Worm (Caenorhabditis elegans) whole organism, mixed stage, embryonic: ENCODE measurements around the gene let-767.
A peak's percentile ranks its signal among the peaks of the same experiment; 100 is the strongest.

Experiments used
- M03D4.4 ChIP-seq: sonication (generic microtip); optimal IDR thresholded peaks from 2 replicates; lab custom pipeline; 2017; ENCODE audit warnings: mild to moderate bottlenecking, missing genetic modification characterization, missing compliant biosample characterization
- bed-3 ChIP-seq: fragments of 200-800 bp; sonication (Bioruptor generic); optimal IDR thresholded peaks from 3 replicates; lab custom pipeline; 2018; ENCODE audit warnings: mild to moderate bottlenecking, missing genetic modification characterization, moderate library complexity, missing compliant biosample characterization
- blmp-1 ChIP-seq: fragments of 150-350 bp; optimal IDR thresholded peaks from 2 replicates; lab custom pipeline; 2014; ENCODE audit warnings: missing biosample characterization, missing genetic modification characterization
- ceh-39 ChIP-seq: fragments of 150-350 bp; optimal IDR thresholded peaks from 2 replicates; lab custom pipeline; 2014; ENCODE audit warnings: missing biosample characterization, missing genetic modification characterization
- ceh-43 ChIP-seq: fragments of 200-800 bp; sonication (Bioruptor generic); optimal IDR thresholded peaks from 2 replicates; lab custom pipeline; 2018; ENCODE audit warnings: mild to moderate bottlenecking, missing genetic modification characterization, moderate library complexity, missing compliant biosample characterization
- ceh-83 ChIP-seq: fragments of 200-800 bp; sonication (Bioruptor generic); optimal IDR thresholded peaks from 2 replicates; lab custom pipeline; 2018; ENCODE audit warnings: mild to moderate bottlenecking, missing genetic modification characterization, missing compliant biosample characterization
- ces-1 ChIP-seq: fragments of 150-350 bp; optimal IDR thresholded peaks from 2 replicates; lab custom pipeline; 2014; ENCODE audit warnings: missing biosample characterization, missing genetic modification reagents, missing genetic modification characterization
- cnd-1 ChIP-seq: fragments of 200-800 bp; sonication (Bioruptor generic); optimal IDR thresholded peaks from 2 replicates; lab custom pipeline; 2018; ENCODE audit warnings: mild to moderate bottlenecking, missing genetic modification characterization, missing compliant biosample characterization
- drap-1 ChIP-seq: fragments of 200-800 bp; sonication (Bioruptor generic); optimal IDR thresholded peaks from 3 replicates; lab custom pipeline; 2018; ENCODE audit warnings: mild to moderate bottlenecking, missing genetic modification characterization, missing compliant biosample characterization
- elt-3 ChIP-seq: fragments of 150-350 bp; optimal IDR thresholded peaks from 2 replicates; lab custom pipeline; 2014; ENCODE audit warnings: missing biosample characterization, missing genetic modification characterization
- flh-1 ChIP-seq: fragments of 200-800 bp; sonication (Bioruptor generic); optimal IDR thresholded peaks from 2 replicates; lab custom pipeline; 2018; ENCODE audit warnings: mild to moderate bottlenecking, missing genetic modification characterization, moderate library complexity, missing compliant biosample characterization
- ham-2 ChIP-seq: fragments of 200-800 bp; sonication (Bioruptor generic); optimal IDR thresholded peaks from 2 replicates; lab custom pipeline; 2018; ENCODE audit warnings: mild to moderate bottlenecking, missing genetic modification characterization, missing compliant biosample characterization
- hlh-1 ChIP-seq: fragments of 150-350 bp; optimal IDR thresholded peaks from 2 replicates; lab custom pipeline; 2014; ENCODE audit warnings: missing biosample characterization, missing genetic modification reagents, missing genetic modification characterization
- lin-13 ChIP-seq: fragments of 150-350 bp; optimal IDR thresholded peaks from 2 replicates; lab custom pipeline; 2014; ENCODE audit warnings: missing biosample characterization, missing genetic modification characterization
- lsy-2 ChIP-seq: fragments of 150-350 bp; optimal IDR thresholded peaks from 2 replicates; lab custom pipeline; 2014; ENCODE audit warnings: missing biosample characterization, missing genetic modification characterization
- mep-1 ChIP-seq: fragments of 150-350 bp; optimal IDR thresholded peaks from 2 replicates; lab custom pipeline; 2017; ENCODE audit warnings: missing biosample characterization, missing genetic modification reagents, missing genetic modification characterization, inconsistent platforms
- mls-2 ChIP-seq: sonication (generic microtip); optimal IDR thresholded peaks from 2 replicates; lab custom pipeline; 2016; ENCODE audit warnings: mild to moderate bottlenecking, missing genetic modification characterization, moderate library complexity, missing compliant biosample characterization
- nhr-12 ChIP-seq: fragments of 150-350 bp; optimal IDR thresholded peaks from 2 replicates; lab custom pipeline; 2014; ENCODE audit warnings: missing biosample characterization, missing genetic modification characterization
- nhr-2 ChIP-seq: fragments of 150-350 bp; optimal IDR thresholded peaks from 2 replicates; lab custom pipeline; 2014; ENCODE audit warnings: missing biosample characterization, missing genetic modification characterization
- nhr-28 ChIP-seq: fragments of 150-350 bp; optimal IDR thresholded peaks from 2 replicates; lab custom pipeline; 2014; ENCODE audit warnings: missing biosample characterization, missing genetic modification characterization
- nhr-76 ChIP-seq: sonication (generic microtip); optimal IDR thresholded peaks from 2 replicates; lab custom pipeline; 2017; ENCODE audit warnings: missing biosample characterization, missing genetic modification characterization
- pha-4 ChIP-seq: fragments of 150-350 bp; optimal IDR thresholded peaks from 2 replicates; lab custom pipeline; 2018; ENCODE audit warnings: missing biosample characterization, missing genetic modification reagents, missing genetic modification characterization
- snpc-4 ChIP-seq: fragments of 150-350 bp; optimal IDR thresholded peaks from 2 replicates; lab custom pipeline; 2014; ENCODE audit warnings: missing biosample characterization, missing genetic modification characterization
- sptf-1 ChIP-seq: sonication (generic microtip); optimal IDR thresholded peaks from 2 replicates; lab custom pipeline; 2017; ENCODE audit warnings: mild to moderate bottlenecking, missing genetic modification characterization, moderate library complexity, missing compliant biosample characterization
- unc-120 ChIP-seq: sonication (generic microtip); optimal IDR thresholded peaks from 2 replicates; lab custom pipeline; 2017; ENCODE audit warnings: missing genetic modification characterization, missing compliant biosample characterization; ENCODE audit not compliant: poor library complexity, severe bottlenecking
- unc-39 ChIP-seq: fragments of 150-350 bp; optimal IDR thresholded peaks from 2 replicates; lab custom pipeline; 2014; ENCODE audit warnings: missing biosample characterization, missing genetic modification characterization
- unc-62 ChIP-seq: fragments of 150-350 bp; optimal IDR thresholded peaks from 2 replicates; lab custom pipeline; 2014; ENCODE audit warnings: missing biosample characterization, missing genetic modification reagents, missing genetic modification characterization
- zip-8 ChIP-seq: fragments of 150-350 bp; optimal IDR thresholded peaks from 2 replicates; lab custom pipeline; 2014; ENCODE audit warnings: missing biosample characterization, missing genetic modification characterization
- ztf-11 ChIP-seq: fragments of 150-350 bp; optimal IDR thresholded peaks from 2 replicates; lab custom pipeline; 2014; ENCODE audit warnings: missing biosample characterization, missing genetic modification characterization

The let-767 gene

DNA sequence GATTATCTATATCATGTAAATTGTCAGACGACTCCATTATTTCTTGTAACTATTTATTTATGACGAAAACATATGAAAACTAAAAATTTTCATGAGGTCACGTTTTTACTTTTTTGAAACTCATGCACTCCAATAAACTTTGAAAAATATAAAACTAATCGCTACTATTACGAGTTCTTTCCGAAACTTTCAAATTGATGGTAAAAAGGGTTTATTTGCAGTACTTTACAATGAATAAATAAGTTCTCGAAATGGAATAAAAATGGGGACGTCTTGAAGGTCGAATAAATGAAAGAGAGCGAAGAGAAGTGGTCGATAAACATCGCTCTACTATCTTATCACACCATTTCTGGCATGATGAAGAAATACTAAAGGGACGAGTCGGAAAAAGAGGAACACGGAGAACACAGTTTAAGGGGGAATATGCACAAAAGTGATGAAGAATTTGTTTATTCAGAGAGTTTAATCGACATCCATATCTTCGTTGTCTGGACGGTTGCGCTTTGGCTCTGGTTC, at the start of gene let-767:
Gene let-767 (minus strand): TSS at position 51 of the 516 bp plus-strand sequence.
- TF ChIP-seq nhr-2 (tag; lab: Kevin White, UChicago) (no peak), sptf-1 (tag; lab: Kevin White, UChicago) (no peak), nhr-28 (no peak), elt-3 (tag; lab: Kevin White, UChicago) (no peak), ham-2 (no peak), ztf-11 (tag; lab: Kevin White, UChicago) (no peak), unc-39 (tag; lab: Kevin White, UChicago) (no peak), blmp-1 (tag; lab: Kevin White, UChicago) (no peak), M03D4.4 (tag; lab: Kevin White, UChicago) (no peak), pha-4 (tag; lab: Kevin White, UChicago) (no peak)

DNA sequence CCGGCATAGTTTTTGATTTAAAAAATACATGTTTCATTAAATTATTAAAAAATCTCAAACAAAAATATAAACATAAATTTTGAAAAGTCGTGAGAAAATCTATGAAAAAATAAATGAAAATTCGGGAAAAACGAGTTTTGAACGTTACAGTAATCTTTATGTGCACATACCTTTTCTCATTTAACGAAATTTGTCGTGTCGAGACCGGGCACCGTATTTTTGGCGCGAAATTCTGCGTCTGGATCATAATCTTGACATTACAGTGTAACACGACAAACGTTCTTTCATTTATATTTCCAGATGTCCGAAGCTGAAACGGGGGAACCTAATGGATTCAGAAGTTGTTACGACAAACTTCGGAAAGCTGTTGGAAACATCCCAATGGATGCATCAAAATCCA, 49.8 kb upstream of the let-767 start, which contains the start of gene C16A3.2:
Gene C16A3.2 (plus strand): TSS at position 301 of the 400 bp plus-strand sequence.
- TF ChIP-seq hlh-1 (tag; lab: Kevin White, UChicago) (no peak), mls-2 (no peak), sptf-1 (tag; lab: Kevin White, UChicago) (no peak), bed-3 (GFP tag; lab: Kevin White, UChicago) (no peak), cnd-1 (tag; lab: Kevin White, UChicago) (no peak), ham-2 (no peak), ces-1 (GFP tag; lab: Kevin White, UChicago) (no peak), drap-1 (GFP tag; lab: Kevin White, UChicago) (no peak), nhr-12 (tag; lab: Kevin White, UChicago) (no peak)

DNA sequence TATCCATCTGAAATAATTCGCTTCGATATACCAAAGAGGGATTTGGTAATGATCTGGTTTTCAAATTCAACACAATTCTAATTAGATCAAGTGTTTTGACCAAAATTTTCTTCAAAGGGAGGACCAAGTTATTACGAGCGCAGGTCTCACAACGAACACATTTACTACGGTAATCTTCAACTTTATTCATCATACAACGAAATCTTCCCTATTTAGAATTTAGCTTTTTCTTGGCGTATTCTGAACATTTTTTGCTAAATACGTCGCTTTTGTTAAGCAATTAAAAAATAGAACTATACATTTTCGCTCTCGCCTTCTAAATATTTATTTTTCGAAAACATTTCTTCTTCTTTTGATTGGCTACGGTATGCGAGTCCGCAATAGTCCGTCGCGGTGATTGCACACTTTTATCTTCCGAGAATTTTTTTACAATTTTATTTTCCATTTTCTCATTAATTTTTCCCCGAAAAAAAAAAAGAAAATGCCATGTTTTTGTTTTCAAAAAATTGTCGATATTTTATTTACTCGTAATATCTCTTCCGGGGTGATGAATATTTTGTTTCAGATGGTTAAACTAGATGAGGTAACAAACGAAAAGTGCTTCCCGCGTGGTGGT, 43.3 kb upstream of the let-767 start, which contains the start of gene let-716:
Gene let-716 (plus strand): TSS at position 566 of the 616 bp plus-strand sequence.
- TF ChIP-seq lsy-2 (tag; lab: Kevin White, UChicago) (peak; percentile 95), hlh-1 (tag; lab: Kevin White, UChicago) (no peak)

DNA sequence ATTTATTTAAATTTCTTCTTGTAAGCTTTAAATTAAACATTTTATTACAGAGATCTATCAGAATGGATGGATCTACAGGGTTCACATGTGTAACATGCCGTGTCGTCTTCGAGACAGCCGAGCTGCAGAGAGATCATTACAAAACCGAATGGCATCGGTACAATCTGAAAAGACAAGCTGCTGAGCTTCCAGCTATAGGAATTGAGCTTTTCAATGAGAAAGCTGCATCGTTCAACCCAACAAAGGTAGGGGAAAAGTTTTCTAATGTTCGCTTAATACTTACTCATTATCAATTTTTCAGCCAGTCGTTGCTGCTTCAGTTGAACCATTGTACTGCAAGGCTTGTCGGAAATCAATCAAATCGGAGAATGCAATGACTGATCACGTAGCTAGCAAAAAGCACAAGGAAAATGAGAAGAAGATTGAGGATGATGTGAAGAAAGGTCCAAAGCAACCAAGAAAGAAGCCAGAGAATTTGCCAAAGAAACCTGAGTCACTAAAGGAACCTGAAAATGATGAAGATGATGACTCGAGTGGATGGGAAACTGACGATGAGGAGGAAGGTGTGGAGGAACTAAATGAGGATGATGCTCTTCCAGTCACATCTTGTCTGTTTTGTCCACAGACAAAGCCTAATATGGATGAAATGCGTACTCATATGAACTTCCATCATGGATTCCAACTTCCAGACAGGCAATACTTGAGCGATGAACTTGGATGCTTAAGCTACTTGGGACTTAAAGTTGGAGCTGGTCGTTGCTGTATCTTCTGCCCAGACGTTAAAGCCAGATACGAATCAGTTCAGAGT, 42.0 kb upstream of the let-767 start, which contains the start of gene znf-622:
Gene znf-622 (plus strand): TSS at position 51 of the 808 bp plus-strand sequence.
- TF ChIP-seq mep-1 (tag; lab: Kevin White, UChicago) (no peak), snpc-4 (tag; lab: Kevin White, UChicago) (no peak)

DNA sequence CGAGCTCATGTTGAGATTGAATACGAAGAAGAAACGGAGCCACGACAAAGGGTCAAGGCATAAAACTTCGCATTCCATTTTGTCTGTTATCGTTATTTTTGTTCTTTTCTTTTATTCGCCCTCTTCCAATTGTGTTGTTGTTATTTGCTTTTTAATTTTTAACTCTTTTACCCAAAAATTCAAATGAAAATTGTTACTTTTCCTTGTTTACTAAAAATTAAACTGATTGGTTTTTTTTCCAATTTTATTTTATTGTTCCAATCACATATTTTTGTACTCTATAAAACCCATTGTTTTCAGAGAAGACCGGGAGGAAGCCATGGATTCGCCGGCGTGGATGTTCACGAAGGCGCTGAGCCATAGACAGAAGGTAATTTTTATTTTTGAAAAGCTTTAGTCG, 40.7 kb upstream of the let-767 start, which contains the start of gene C16A3.5:
Gene C16A3.5 (plus strand): TSS at position 301 of the 400 bp plus-strand sequence.
- no peak for TF ChIP-seq ceh-43 (GFP tag; lab: Kevin White, UChicago)
- no peak for TF ChIP-seq unc-120 (tag; lab: Kevin White, UChicago)
- no peak for TF ChIP-seq unc-62 (GFP tag; lab: Kevin White, UChicago)
- TF ChIP-seq lin-13: no peak
- no peak for TF ChIP-seq sptf-1 (tag; lab: Kevin White, UChicago)
- TF ChIP-seq ceh-83 (GFP tag; lab: Kevin White, UChicago): no peak
- TF ChIP-seq flh-1: no peak
- TF ChIP-seq nhr-76 (tag; lab: Kevin White, UChicago): no peak
- no peak for TF ChIP-seq hlh-1 (tag; lab: Kevin White, UChicago)
- no peak for TF ChIP-seq zip-8 (tag; lab: Kevin White, UChicago)
- no peak for TF ChIP-seq ztf-11 (tag; lab: Kevin White, UChicago)
- no peak for TF ChIP-seq nhr-28
- no peak for TF ChIP-seq ceh-39 (tag; lab: Kevin White, UChicago)
